Fruit fly (Drosophila melanogaster) whole organism: Measurements from ENCODE around the gene RhoGAP18B.

Experiments used
- CG8478 ChIP-seq: fragments of >200 bp; optimal IDR thresholded peaks from 2 replicates; lab custom pipeline; 2018; ENCODE audit warnings: inconsistent platforms
- pan ChIP-seq: fragments of >200 bp; optimal IDR thresholded peaks from 2 replicates; lab custom pipeline; 2017
- psq ChIP-seq: fragments of >200 bp; optimal IDR thresholded peaks from 2 replicates; lab custom pipeline; 2017

- TF ChIP-seq CG8478 (lab: Kevin White, UChicago) (no peak), pan (lab: Kevin White, UChicago) (no peak), psq (lab: Kevin White, UChicago) (no peak)
Measured at dm6 chrX:19208014-19208413, 41.1 kb upstream of the RhoGAP18B start, which contains the start of gene Ulp1.
